Fruit fly (Drosophila melanogaster): ENCODE results near the gene CG17744.

DNA sequence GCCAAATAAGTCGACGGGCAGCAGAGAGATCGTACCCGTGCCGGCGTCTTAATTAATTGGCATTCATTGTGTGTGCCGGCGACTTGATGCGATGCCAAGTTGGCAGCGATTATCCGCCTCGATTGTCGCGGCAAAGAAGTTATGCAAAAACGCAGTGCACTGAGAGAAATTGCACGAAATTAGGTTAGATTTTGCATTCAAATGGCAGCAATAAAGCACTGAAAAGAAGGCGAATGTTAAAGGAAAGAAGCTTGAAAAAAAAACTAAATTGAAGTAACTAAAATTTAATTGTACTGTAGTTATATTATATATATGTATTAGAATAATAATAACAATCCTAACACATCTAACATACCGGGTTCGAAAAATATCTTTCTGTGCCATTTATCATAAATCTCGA is 23.5 kb downstream of the CG17744 start:
- no peak for TF ChIP-seq D1 (tag; optimal IDR thresholded peaks at IDR 0.05)
- no peak for TF ChIP-seq CG12605 (GFP tag; IDR thresholded peaks at IDR 0.05)
- TF ChIP-seq gl (tag; optimal IDR thresholded peaks at IDR 0.05) = no peak
- TF ChIP-seq CG17806 (tag; optimal IDR thresholded peaks at IDR 0.05) = no peak
- no peak for TF ChIP-seq CG13204 (GFP tag; optimal IDR thresholded peaks at IDR 0.05)
- no peak for TF ChIP-seq EcR (GFP tag; optimal IDR thresholded peaks at IDR 0.05)
- TF ChIP-seq CG4496 (GFP tag; IDR thresholded peaks at IDR 0.05) = no peak
- TF ChIP-seq Pif1A (GFP tag; optimal IDR thresholded peaks at IDR 0.05) = no peak
- TF ChIP-seq Snoo (tag; optimal IDR thresholded peaks at IDR 0.05) = no peak
- TF ChIP-seq CG32121 (GFP tag; IDR thresholded peaks at IDR 0.05) = peak; percentile 35; the same call in 1 of the 2 replicates

All from whole organism, pupa.